Worm (Caenorhabditis elegans) whole organism, L3 larva: ENCODE results near the gene chil-21.
"Not testable (repeated sequence)": the region's sequence is repeated elsewhere in the genome, so short reads cannot be mapped to it uniquely, and the experiment has no call there.

Source experiments
- R02D3.7 ChIP-seq: fragments of 150-350 bp; optimal IDR thresholded peaks from 2 replicates; lab custom pipeline; 2014; ENCODE audit warnings: missing biosample characterization, missing genetic modification characterization
- ZK546.5 ChIP-seq: sonication (generic microtip); optimal IDR thresholded peaks from 2 replicates; lab custom pipeline; 2017; ENCODE audit warnings: missing biosample characterization, missing genetic modification characterization
- ceh-9 ChIP-seq: sonication (generic microtip); optimal IDR thresholded peaks from 2 replicates; lab custom pipeline; 2018; ENCODE audit warnings: missing biosample characterization, missing genetic modification characterization
- egl-27 ChIP-seq: sonication (generic microtip); optimal IDR thresholded peaks from 4 replicates; lab custom pipeline; 2017; ENCODE audit warnings: missing biosample characterization, missing genetic modification reagents, missing genetic modification characterization
- elt-2 ChIP-seq: sonication (generic microtip); optimal IDR thresholded peaks from 2 replicates; lab custom pipeline; 2016; ENCODE audit warnings: missing genetic modification reagents, mild to moderate bottlenecking, missing genetic modification characterization, missing compliant biosample characterization
- fkh-2 ChIP-seq: fragments of 150-350 bp; optimal IDR thresholded peaks from 2 replicates; lab custom pipeline; 2014; ENCODE audit warnings: missing biosample characterization, missing genetic modification reagents, missing genetic modification characterization
- fos-1 ChIP-seq: fragments of 150-350 bp; optimal IDR thresholded peaks from 2 replicates; lab custom pipeline; 2014; ENCODE audit warnings: missing biosample characterization, missing genetic modification characterization
- jun-1 ChIP-seq: fragments of 150-350 bp; optimal IDR thresholded peaks from 2 replicates; lab custom pipeline; 2014; ENCODE audit warnings: missing biosample characterization, missing genetic modification reagents, missing genetic modification characterization
- lin-15B ChIP-seq: fragments of 150-350 bp; optimal IDR thresholded peaks from 2 replicates; lab custom pipeline; 2014; ENCODE audit warnings: missing biosample characterization, missing genetic modification characterization
- mdl-1 ChIP-seq: fragments of 150-350 bp; optimal IDR thresholded peaks from 2 replicates; lab custom pipeline; 2014; ENCODE audit warnings: missing biosample characterization, missing genetic modification characterization
- mml-1 ChIP-seq: fragments of 150-350 bp; sonication (generic microtip); optimal IDR thresholded peaks from 3 replicates; lab custom pipeline; 2014; ENCODE audit warnings: missing biosample characterization, missing genetic modification characterization
- nfya-1 ChIP-seq: sonication (generic microtip); optimal IDR thresholded peaks from 2 replicates; lab custom pipeline; 2017; ENCODE audit warnings: missing genetic modification characterization, mild to moderate bottlenecking, missing compliant biosample characterization, antibody characterized with exemption, moderate library complexity; ENCODE audit not compliant: insufficient read depth
- nhr-11 ChIP-seq: fragments of 150-350 bp; optimal IDR thresholded peaks from 2 replicates; lab custom pipeline; 2014; ENCODE audit warnings: missing biosample characterization, missing genetic modification characterization
- nhr-28 ChIP-seq: fragments of 150-350 bp; optimal IDR thresholded peaks from 2 replicates; lab custom pipeline; 2014; ENCODE audit warnings: missing biosample characterization, missing genetic modification characterization
- nhr-43 ChIP-seq: sonication (generic microtip); optimal IDR thresholded peaks from 2 replicates; lab custom pipeline; 2016; ENCODE audit warnings: mild to moderate bottlenecking, missing genetic modification characterization, missing compliant biosample characterization; ENCODE audit not compliant: poor library complexity, severe bottlenecking
- nhr-67 ChIP-seq: fragments of 150-350 bp; optimal IDR thresholded peaks from 2 replicates; lab custom pipeline; 2014; ENCODE audit warnings: missing biosample characterization, missing genetic modification characterization
- nhr-76 ChIP-seq: fragments of 150-350 bp; sonication (generic microtip); optimal IDR thresholded peaks from 5 replicates; lab custom pipeline; 2014; ENCODE audit warnings: missing biosample characterization, missing genetic modification characterization
- nhr-77 ChIP-seq: fragments of 150-350 bp; optimal IDR thresholded peaks from 2 replicates; lab custom pipeline; 2014; ENCODE audit warnings: missing biosample characterization, missing genetic modification characterization
- pha-4 ChIP-seq: fragments of 150-350 bp; optimal IDR thresholded peaks from 2 replicates; lab custom pipeline; 2014; ENCODE audit warnings: missing biosample characterization, missing genetic modification reagents, missing genetic modification characterization
- pqm-1 ChIP-seq: fragments of 150-350 bp; optimal IDR thresholded peaks from 2 replicates; lab custom pipeline; 2017; ENCODE audit warnings: missing biosample characterization, missing genetic modification characterization, inconsistent platforms
- sea-2 ChIP-seq: fragments of 150-350 bp; sonication (generic microtip); optimal IDR thresholded peaks from 4 replicates; lab custom pipeline; 2014; ENCODE audit warnings: missing biosample characterization, missing genetic modification reagents, missing genetic modification characterization
- skn-1 ChIP-seq: fragments of 150-350 bp; optimal IDR thresholded peaks from 2 replicates; lab custom pipeline; 2014; ENCODE audit warnings: missing biosample characterization, missing genetic modification characterization
- snpc-4 ChIP-seq: fragments of 150-350 bp; optimal IDR thresholded peaks from 2 replicates; lab custom pipeline; 2014; ENCODE audit warnings: missing biosample characterization, missing genetic modification characterization
- zag-1 ChIP-seq: fragments of 150-350 bp; optimal IDR thresholded peaks from 2 replicates; lab custom pipeline; 2014; ENCODE audit warnings: missing biosample characterization, missing genetic modification characterization
- ztf-11 ChIP-seq: fragments of 150-350 bp; optimal IDR thresholded peaks from 2 replicates; lab custom pipeline; 2014; ENCODE audit warnings: missing biosample characterization, missing genetic modification characterization

The chil-21 gene

DNA sequence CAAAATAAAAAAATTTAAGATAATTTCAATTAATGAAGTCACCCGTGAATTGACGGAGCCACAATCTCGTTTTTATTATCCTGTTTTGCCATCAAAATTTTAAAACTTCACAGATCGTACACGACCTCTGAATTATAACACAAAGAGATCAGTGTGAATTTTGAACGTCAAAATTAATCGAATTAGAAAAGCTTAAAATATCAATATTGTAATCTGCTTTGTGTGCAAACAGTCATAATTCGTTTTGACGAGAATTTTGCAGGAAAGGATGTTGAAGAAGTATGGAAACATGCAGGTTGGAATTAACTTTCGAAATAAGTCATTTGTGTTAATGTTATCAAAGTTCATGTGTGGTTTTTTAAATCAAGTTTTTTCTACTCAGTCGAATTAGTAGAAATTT lies at the start of gene chil-21:
chil-21 (minus strand) TSS at position 101 of the 400 bp plus-strand sequence.
- not testable (repeated sequence) for TF ChIP-seq skn-1; ztf-11 (tag; lab: Kevin White, UChicago); fos-1 (tag; lab: Kevin White, UChicago)
- TF ChIP-seq, all 47 proteins: peak for 0; not testable (repeated sequence) for 47

DNA sequence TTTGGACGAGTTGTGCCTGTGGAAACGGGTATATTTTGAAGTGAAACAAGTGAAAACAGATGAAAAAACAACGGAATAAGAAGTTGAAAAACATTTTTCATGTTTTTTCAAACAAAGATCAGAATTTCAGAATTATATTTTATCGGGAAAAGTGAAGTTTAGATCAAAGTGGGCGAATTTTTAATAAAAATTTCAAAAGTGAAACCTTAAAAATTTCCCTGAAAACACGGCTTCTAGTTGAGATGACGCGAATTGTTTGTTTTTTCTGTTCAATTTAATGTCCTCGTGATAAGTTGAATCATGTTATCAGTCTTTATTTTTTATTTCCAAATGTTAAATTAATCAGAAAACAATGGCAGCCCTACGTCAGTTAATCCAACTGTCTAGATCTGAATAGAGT lies 45.4 kb upstream of the chil-21 start, which contains the start of gene gcy-3:
gcy-3 (minus strand) TSS at position 101 of the 400 bp plus-strand sequence.
- TF ChIP-seq egl-27 (tag; lab: Kevin White, UChicago) (no peak), mdl-1 (tag; lab: Kevin White, UChicago) (no peak), zag-1 (tag; lab: Kevin White, UChicago) (no peak), nhr-77 (tag; lab: Kevin White, UChicago) (no peak), nfya-1 (tag; lab: Kevin White, UChicago) (no peak), ceh-9 (tag; lab: Kevin White, UChicago) (no peak), fkh-2 (tag; lab: Kevin White, UChicago) (no peak)
- TF ChIP-seq, all 47 proteins: peak for 0

DNA sequence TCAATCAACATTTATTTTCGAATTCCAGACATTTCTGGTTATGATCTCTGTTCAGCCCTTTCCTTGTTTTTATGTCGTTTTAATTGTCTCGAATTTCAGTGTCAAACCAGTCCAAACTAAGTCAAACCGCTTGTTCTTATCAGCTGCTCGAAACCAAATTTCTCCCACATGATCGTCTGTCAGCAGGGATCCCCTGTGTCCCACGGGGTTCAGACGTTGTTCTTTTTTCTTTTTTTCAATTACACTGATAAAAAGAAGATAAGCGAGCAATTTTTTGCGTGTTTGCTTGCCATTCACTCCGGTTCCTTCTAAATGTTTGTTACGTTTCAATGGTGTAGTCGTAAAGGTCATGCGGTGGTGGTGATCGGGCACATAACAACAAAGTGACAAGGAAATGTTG lies 40.2 kb upstream of the chil-21 start:
- TF ChIP-seq pqm-1 (tag; lab: Kevin White, UChicago) (peak; percentile 78), pha-4 (tag; lab: Kevin White, UChicago) (peak; percentile 68), ceh-9 (tag; lab: Kevin White, UChicago) (no peak), elt-2 (peak; percentile 98), R02D3.7 (tag; lab: Kevin White, UChicago) (no peak), ZK546.5 (tag; lab: Kevin White, UChicago) (no peak), jun-1 (tag; lab: Kevin White, UChicago) (peak; percentile 78), mml-1 (tag; lab: Kevin White, UChicago) (no peak), snpc-4 (tag; lab: Kevin White, UChicago) (no peak), egl-27 (tag; lab: Kevin White, UChicago) (no peak), lin-15B (tag; lab: Kevin White, UChicago) (no peak)

DNA sequence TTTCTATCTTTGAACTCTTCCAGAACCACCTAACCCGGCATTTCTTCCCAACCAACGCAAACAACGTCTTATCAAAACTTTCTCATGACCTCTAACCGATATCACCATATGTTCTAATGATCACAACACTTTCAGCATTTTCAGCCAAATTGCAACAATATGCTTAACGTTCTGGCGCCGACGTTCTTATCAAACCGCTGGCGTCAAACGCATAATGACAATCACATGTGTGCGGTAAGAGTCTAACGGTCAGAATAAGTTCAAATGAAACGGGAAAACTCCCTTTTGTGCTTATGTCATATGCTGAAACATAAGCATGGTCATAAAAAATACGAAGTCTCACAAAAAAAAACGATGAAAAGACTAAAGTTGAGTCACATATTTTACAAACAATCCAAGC lies 39.1 kb upstream of the chil-21 start:
- TF ChIP-seq ztf-11 (tag; lab: Kevin White, UChicago) (no peak), nhr-76 (no peak), pqm-1 (tag; lab: Kevin White, UChicago) (peak; percentile 99), zag-1 (tag; lab: Kevin White, UChicago) (no peak), pha-4 (tag; lab: Kevin White, UChicago) (peak; percentile 76), jun-1 (tag; lab: Kevin White, UChicago) (peak; percentile 60), elt-2 (peak; percentile 99)

DNA sequence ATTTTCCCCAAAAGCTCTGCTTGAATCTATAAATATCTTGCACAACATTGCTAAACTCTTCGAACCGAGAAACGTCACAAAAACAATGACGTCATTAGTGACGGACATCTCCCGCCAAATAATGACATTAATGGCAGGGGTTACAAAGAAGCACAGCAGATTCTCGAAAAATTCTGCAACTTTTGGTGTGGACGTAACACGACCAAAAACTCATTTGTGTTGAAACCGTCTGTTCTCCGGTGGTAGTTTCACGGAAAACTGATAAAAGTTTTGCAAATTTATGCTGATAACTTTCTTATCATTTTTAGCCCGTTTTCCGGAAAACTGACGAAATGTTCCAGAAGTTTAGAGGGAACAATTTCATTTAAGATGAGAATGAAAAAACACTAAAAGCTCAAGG lies 36.8 kb upstream of the chil-21 start:
- TF ChIP-seq sea-2 (GFP tag; lab: Kevin White, UChicago) (no peak), pqm-1 (tag; lab: Kevin White, UChicago) (peak; percentile 42), elt-2 (peak; percentile 79)

DNA sequence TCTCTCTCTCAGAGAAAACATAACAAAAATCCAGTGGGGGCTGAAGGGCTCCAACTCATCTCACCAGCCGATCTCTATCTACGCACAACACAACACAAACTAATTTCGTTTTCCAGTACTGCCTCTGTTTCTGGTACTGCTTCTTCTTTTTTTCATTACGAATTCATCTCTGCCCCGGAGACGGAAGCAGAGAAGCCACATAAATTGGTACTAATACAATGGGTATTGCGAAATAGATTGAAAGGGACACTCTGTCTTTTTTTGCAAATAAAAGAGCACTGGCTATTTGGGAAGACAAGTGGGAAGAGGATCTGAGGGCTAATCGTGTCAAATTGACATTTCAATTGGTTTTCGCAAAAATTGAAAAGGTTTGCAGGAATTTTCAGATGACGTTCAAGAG lies 35.5 kb upstream of the chil-21 start:
- peak; percentile 27 for TF ChIP-seq nfya-1 (tag; lab: Kevin White, UChicago)
- TF ChIP-seq nhr-67 (tag; lab: Kevin White, UChicago) = no peak
- TF ChIP-seq nhr-28 (tag; lab: Kevin White, UChicago) = no peak

DNA sequence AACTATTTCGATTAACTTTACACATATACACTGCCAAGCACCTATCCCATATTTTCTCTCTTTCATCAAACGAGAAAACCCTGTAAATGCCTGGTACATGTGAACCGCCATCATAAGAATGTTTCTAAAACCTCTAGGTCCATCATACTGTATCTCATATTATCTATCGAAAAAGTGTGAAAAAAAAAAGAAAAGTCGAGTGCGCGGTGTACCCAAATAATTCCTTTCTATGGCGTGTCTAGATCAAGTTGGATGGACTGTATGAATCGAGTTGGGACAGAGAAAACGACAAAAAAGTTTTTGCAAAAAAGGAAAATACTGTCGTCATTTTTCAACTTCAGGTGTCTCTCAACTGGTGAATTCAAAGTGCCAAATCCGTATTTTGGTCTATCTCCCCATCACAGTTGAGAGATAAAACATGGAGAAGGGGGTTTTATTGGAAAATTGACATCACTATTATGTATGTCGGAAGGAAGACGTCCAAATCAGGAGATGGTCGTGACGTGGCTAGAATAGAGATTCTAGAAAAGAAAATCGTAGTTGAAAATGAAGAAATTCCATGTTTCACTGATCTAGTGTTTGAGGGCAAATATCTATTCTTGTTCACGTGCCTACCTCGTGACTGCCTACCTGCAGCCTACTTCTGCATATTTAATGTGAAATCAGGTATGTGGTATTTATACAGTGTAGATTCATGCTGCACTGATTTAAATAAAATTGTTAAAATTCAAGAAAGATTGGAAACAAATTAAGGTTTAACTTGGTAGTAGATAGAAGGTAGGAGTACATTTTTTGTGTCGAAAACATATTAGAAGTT lies 31.7 kb upstream of the chil-21 start:
- no peak for TF ChIP-seq nhr-67 (tag; lab: Kevin White, UChicago)
- peak; percentile 42 for TF ChIP-seq nhr-43 (tag; lab: Kevin White, UChicago)
- TF ChIP-seq ZK546.5 (tag; lab: Kevin White, UChicago) = no peak
- no peak for TF ChIP-seq nhr-11
- peak; percentile 24 for TF ChIP-seq mml-1 (tag; lab: Kevin White, UChicago)
